Fruit fly (Drosophila melanogaster): ENCODE measurements around the gene ninaD.

ninaD gene

DNA sequence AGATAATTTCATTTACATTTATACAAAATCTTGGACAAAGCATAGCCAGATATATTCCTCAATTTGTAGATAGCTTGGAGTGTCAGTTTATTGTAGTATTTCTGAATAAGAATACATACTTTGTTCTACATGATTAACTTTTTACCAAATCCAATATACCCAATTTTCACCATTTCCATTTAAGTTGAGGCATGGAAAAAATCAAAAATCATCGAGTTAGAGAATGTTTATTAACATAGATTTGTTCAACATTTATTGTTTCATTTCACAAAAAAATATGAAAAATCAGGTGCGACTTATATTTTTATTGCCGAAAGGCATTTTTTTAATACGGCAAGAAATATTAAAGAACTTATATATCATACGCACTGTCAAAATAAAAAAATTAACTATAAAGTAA is 44.2 kb downstream of the ninaD start, which contains the start of gene Grl36b:
Gene Grl36b, minus strand, starts transcription at position 101 of the 400 bp plus-strand sequence.
- no peak for TF ChIP-seq CG17801 (GFP tag; optimal IDR thresholded peaks at IDR 0.05; ENCODE audit: partially characterized antibody)
